Worm (Caenorhabditis elegans) whole organism, dauer: ENCODE results near the gene F18A11.5.
"Not testable (repeated sequence)": the region's sequence is repeated elsewhere in the genome, so short reads cannot be mapped to it uniquely, and the experiment has no call there.

ENCODE experiments used
- unc-62 ChIP-seq: sonication (generic microtip); optimal IDR thresholded peaks from 2 replicates; lab custom pipeline; 2017; ENCODE audit warnings: missing biosample characterization, missing genetic modification reagents, missing genetic modification characterization

The F18A11.5 gene

ce11 chrII:13013966-13014365 lies at the start of gene F18A11.5:
F18A11.5 (minus strand) TSS chrII:13014286.
- no peak for TF ChIP-seq unc-62

- no peak for TF ChIP-seq unc-62
Observed at ce11 chrII:13059196-13059595, 45.1 kb upstream of the F18A11.5 start.

- TF ChIP-seq unc-62, result no peak
Observed at ce11 chrII:13056580-13056979, 42.5 kb upstream of the F18A11.5 start, which contains the start of gene zyx-1. zyx-1 (plus strand) TSS chrII:13056910.

DNA sequence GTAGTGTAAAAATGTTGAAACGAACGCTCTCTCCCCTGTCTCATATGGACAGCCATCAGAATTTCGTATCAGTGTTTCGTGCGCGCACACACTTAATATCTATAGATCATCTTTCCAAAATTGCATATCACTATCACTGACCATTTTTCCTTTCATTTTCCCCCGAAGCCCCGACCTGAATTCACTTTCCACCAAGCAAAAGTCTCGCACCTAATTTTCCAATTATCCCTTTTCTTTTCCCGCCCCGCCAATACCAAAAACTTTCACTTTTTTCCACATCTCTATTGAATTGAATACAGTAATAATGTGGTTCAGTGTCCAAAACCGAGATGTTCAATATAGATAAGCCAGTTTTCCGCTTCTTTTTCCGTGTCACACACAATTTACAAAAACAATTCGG lies 39.4 kb upstream of the F18A11.5 start:
- no peak for TF ChIP-seq unc-62

DNA sequence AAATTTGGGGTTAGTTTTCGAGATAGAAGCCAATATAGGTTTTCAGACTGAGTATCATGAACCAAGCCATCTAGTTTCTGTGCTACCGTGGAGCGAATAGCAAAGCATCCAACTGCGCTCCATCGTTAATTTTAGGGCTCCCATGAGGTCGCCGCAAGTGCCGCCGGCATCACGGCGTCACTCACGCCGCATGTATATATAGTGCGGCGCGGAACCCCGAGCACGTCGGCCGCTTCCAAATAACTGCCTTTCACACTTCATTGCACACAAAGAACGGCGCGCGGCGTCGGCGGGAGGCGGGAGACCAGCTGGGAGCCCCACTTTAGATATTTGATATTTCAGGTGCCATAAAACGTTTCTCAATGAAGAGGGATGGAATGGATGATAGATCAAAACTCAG lies 36.0 kb upstream of the F18A11.5 start:
- no peak for TF ChIP-seq unc-62

DNA sequence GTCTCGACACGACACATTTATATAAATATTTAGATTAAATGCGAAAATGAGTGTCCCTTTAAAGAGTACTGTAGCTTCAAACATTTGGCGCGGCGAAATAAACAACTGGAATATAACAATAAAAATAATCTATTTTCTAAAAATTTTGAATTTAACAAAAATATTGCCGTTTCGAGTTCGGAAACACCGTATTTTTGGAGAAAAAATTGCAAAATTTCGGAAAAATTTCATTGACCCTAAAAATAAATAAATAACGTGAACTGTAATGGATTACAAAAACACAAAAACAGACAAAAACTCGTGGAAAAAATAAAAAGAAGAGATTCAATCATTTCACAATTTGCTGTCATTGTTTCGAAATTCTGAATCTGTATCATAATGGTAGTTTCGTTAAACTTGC lies 33.5 kb upstream of the F18A11.5 start, which contains the start of gene F42G4.2:
TSS of gene F42G4.2 (plus strand) at position 301 of the 400 bp plus-strand sequence.
- TF ChIP-seq unc-62, result not testable (repeated sequence)

DNA sequence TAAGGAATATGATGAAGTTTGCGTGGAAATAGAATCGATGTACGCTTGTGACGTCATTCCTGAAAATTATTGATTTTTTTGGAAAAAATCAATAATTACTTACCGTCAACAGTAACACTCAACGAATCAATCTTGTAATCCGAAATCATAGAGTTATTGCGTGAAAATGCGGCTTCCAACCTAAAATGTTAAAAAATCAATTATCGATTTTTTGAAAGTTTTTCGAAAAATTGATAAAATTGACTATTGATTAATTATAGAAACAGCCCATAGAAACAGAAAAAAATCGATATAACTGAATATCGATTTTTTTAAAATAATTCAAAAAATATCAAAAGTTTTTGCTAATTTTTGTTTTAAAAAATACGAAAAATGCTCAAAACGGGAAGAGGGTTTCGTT lies 33.0 kb upstream of the F18A11.5 start, which contains the start of gene F42G4.7:
TSS of gene F42G4.7 (minus strand) at position 185 of the 400 bp plus-strand sequence.
- TF ChIP-seq unc-62, result not testable (repeated sequence)

ce11 chrII:13043433-13044054 lies 29.5 kb upstream of the F18A11.5 start, which contains the start of gene puf-6:
puf-6 (minus strand) TSS chrII:13043445.
- not testable (repeated sequence) for TF ChIP-seq unc-62

DNA sequence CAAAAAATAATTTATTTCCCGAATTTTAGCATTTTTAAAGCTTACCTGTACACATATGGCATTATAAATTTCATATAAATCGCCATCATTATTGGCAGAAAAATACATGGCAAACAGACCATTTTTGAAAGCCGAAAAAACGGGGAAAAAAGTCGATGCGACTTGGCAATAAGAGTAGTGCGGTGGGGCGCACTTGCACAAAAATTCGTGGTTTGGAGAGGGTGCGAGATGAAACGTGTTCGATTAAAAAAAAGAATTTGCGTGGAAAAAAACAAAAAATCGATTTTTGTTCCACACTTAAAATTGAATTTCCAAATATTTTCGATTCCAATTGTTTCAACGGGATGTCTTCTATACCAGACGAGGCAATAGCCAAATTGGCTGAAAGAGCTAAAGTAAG lies 22.6 kb upstream of the F18A11.5 start, which contains the start of gene F18A11.3:
TSS of gene F18A11.3 (minus strand) at position 125 of the 400 bp plus-strand sequence.
- TF ChIP-seq unc-62, result no peak

DNA sequence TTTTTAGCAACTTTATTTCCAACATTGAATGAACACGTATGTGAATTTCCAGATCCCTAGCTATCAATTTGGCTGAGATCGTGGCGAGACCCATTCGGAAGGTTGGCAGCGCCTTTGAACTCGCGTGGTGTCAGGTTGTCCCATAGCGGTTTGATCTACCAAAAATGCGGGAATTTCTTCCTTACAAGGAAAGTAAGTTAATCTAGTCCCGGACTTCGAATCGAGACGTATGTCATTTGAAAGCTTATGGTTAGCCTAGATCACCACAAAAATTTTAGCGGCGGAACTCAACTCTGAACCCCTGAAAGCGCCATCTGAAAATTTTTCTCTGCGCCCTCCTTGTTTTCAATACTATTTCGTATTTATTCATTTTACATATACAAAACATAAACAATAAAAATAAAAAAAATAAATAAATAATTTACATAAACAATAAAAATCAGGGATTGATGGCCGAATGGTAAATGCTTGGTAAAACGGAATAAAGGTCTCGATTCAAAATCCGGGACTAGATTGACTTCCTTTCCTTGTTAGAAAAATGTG lies 17.6 kb upstream of the F18A11.5 start, which contains the start of gene F18A11.2:
TSS of gene F18A11.2 (plus strand) at position 51 of the 543 bp plus-strand sequence.
- not testable (repeated sequence) for TF ChIP-seq unc-62

ce11 chrII:13030567-13031188 lies 16.6 kb upstream of the F18A11.5 start:
- TF ChIP-seq unc-62, result no peak

DNA sequence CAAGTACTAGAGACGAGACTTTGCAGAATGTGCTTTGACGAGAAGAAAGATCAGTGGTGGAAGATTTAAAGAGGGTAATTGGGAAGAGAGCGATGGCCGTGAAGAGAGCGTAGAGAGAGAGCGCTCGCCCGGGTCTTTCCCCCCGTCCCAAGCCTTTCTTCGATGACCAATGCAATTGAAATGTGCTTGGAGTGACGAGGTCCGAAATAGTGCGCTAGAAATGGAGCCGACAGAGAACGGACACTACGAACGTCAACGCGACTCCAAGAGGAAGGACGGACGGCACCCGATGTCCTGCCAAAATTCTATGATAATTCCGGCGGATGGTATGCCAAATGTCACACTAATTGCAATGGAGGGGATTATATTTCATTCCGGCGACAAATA lies 16.0 kb upstream of the F18A11.5 start:
- no peak for TF ChIP-seq unc-62

DNA sequence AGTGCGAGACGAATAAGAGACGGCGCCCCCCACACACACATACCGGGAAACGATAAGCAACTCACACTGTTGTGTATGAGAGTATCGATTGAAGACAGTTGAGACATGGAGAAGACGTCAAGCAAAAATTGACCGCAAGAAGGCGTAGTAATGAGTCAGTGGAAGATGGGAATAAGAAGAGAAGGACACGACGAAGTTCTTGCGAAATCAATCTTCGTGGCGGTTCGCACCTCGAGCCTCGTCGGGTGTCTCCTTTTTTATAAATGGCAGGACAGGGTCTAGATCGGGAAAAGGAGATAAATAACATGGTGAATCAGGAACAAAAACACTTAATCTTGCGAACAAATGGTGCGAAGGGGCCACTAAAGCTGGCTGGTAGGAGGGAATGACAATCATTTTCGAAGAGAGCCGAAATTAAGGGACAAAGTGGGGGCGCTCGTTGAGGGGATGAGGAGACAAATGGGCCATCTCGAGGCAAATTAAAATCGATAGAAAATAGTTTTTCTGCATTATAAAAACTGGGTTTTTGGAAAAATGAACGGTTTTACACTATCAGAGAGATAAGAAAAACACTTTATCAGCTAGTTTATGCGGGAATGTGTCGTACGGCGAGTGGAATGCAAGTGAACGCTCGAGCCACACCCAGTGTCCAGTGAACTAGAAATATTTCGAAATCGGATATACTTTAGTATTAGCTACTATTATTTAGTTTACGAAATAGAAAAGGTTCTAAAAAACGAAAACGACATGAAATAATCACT lies 15.4 kb upstream of the F18A11.5 start:
- TF ChIP-seq unc-62, result no peak

DNA sequence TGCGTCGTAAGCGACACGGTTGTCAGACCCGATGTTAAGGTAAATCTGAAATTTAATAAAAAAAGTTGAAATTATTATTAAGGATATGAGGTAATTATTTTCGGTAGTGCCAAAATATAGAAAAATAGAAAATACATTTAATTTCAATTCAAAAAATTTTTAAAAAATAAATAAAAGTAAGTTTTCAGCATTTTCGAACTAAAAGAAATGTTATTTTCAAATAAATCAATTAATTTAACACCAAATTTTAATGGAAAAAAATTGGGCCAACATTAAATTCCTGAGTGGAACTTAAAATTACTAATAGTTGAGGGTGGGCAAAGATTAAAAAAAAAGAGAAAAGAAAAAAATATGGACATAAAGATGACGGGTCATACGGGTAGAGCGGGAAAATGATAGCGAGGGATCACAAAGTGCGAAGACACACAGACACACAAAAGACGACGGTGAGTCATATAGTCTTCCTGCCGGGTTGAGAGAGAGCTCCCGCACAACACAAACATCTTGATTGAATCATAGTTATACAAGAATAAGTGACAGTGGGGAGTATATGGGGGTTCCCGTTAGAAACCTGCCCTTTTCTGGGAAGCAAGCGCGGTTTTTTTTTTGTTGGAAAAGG lies 11.8 kb upstream of the F18A11.5 start, which contains the start of gene max-2:
TSS of gene max-2 (minus strand) at position 51 of the 619 bp plus-strand sequence.
- no peak for TF ChIP-seq unc-62

DNA sequence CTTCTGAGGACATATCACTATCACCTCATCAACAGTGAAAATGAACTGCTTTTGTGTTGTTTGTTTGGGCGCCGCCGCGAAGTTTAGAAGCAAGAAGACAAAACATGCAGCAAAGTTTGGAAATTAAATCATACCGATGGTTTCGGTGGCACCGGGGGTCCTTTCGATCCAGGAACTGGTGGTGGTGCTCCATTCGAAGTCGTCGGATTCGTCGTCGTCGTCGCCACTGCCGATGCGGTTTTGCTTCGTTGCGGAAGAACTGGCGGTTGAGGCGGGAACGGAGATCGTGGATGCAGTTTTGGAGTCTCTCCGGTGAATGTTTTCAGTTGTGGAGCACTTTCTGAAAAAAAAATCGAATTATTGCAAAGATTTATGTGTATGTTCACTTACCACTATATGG lies 9.4 kb upstream of the F18A11.5 start:
- no peak for TF ChIP-seq unc-62

- TF ChIP-seq unc-62, result no peak
Observed at ce11 chrII:13022555-13022954, 8.5 kb upstream of the F18A11.5 start.
